Fruit fly (Drosophila melanogaster) S2 (cell line): ENCODE measurements around the gene CG32192.

ENCODE experiments used
- CG8478 ChIP-seq: fragments of >200 bp; optimal IDR thresholded peaks from 2 replicates; lab custom pipeline; 2018
- CTCF ChIP-seq, 2 experiments: fragments of >200 bp; optimal IDR thresholded peaks; 2 replicates each; lab custom pipeline; 2018

DNA sequence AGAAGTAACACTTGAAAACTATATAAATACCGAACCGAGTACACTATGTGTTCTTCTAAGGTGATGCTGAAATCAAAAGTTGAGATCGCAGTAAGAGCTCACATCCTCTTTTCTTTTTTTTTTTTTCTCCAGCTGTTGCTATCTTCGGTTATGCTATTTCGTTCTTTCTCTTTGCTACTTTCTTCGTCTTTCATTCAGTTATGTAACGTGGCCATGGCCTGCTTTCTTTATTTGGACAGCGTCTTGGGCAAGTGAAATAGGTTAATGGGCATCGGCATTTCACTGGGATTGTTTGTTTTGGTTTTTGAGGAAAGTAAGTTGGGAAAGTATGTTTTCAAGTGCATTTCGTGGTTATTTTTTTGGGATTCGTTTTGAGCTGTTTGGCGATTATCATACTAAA is 22.5 kb upstream of the CG32192 start:
- no peak for TF ChIP-seq CG8478 (lab: Kevin White, UChicago)
- TF ChIP-seq CTCF (optimal IDR thresholded peaks at IDR 0.05; lab: Kevin White, UChicago), result no peak
